Worm (Caenorhabditis elegans): Measurements from ENCODE around the gene K06H7.7.

The K06H7.7 gene

DNA sequence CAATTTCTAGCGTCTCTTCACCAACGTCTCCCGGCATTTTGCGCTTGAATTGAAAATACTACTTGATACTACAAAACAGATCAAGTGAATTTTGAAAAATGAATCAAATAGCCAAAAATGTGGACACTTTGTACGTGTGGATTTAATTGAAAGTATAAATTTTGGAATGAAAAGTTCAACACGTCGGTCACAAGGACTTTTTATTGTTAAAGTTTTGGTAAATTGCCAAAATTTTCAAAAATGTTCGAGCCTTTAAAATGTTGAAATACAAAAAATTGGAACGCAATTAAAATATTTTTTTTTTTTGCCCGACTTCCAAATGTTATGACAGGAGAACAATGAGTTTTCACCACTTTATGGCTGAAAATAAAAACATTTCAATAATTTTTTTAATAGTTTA, 12.8 kb upstream of the K06H7.7 start, which contains the start of gene K06H7.8:
Gene K06H7.8 (minus strand): TSS at position 101 of the 400 bp plus-strand sequence.
- TF ChIP-seq klf-2 (GFP tag; conservative IDR thresholded peaks at IDR 0.05), result no peak
- TF ChIP-seq cog-1 (tag; optimal IDR thresholded peaks at IDR 0.05), result no peak
- TF ChIP-seq tab-1 (GFP tag; IDR thresholded peaks at IDR 0.05), result no peak
- TF ChIP-seq ref-1 (GFP tag; conservative IDR thresholded peaks at IDR 0.05), result no peak
- TF ChIP-seq ztf-29 (GFP tag; IDR thresholded peaks at IDR 0.05), result no peak
- TF ChIP-seq med-1 (GFP tag; optimal IDR thresholded peaks at IDR 0.05; ENCODE audit: insufficient read depth), result no peak
- no peak for TF ChIP-seq flt-1 (GFP tag; IDR thresholded peaks at IDR 0.05)

- TF ChIP-seq cog-1 (tag; optimal IDR thresholded peaks at IDR 0.05) (peak; percentile 48), med-1 (GFP tag; optimal IDR thresholded peaks at IDR 0.05; ENCODE audit: insufficient read depth) (no peak), ztf-23 (GFP tag; IDR thresholded peaks at IDR 0.05) (no peak), ref-1 (GFP tag; conservative IDR thresholded peaks at IDR 0.05) (no peak), ztf-29 (GFP tag; IDR thresholded peaks at IDR 0.05) (no peak), flt-1 (GFP tag; IDR thresholded peaks at IDR 0.05) (0 out of 2 replicates have a peak, but pooled peaks have one; percentile 40), T22C8.4 (GFP tag; IDR thresholded peaks at IDR 0.05) (no peak), klf-2 (GFP tag; conservative IDR thresholded peaks at IDR 0.05) (no peak), tab-1 (GFP tag; IDR thresholded peaks at IDR 0.05) (no peak)
Measured at ce11 chrIII:8093079-8093623, 7.9 kb upstream of the K06H7.7 start, which contains the start of gene K06H7.2. Gene K06H7.2, plus strand, starts transcription at chrIII:8093573.

- TF ChIP-seq T22C8.4 (GFP tag; IDR thresholded peaks at IDR 0.05) (no peak), klf-2 (GFP tag; conservative IDR thresholded peaks at IDR 0.05) (no peak), ref-1 (GFP tag; conservative IDR thresholded peaks at IDR 0.05) (no peak), ztf-23 (GFP tag; IDR thresholded peaks at IDR 0.05) (no peak), ztf-29 (GFP tag; IDR thresholded peaks at IDR 0.05) (no peak), cog-1 (tag; optimal IDR thresholded peaks at IDR 0.05) (no peak), tab-1 (GFP tag; IDR thresholded peaks at IDR 0.05) (no peak)
Measured at ce11 chrIII:8091408-8091807, 6.1 kb upstream of the K06H7.7 start, which contains the start of gene idi-1. Gene idi-1, plus strand, starts transcription at chrIII:8091708.

- no peak for TF ChIP-seq klf-2 (GFP tag; conservative IDR thresholded peaks at IDR 0.05)
- TF ChIP-seq T22C8.4 (GFP tag; IDR thresholded peaks at IDR 0.05), result no peak
- TF ChIP-seq ref-1 (GFP tag; conservative IDR thresholded peaks at IDR 0.05), result no peak
- no peak for TF ChIP-seq ztf-29 (GFP tag; IDR thresholded peaks at IDR 0.05)
- no peak for TF ChIP-seq flt-1 (GFP tag; IDR thresholded peaks at IDR 0.05)
- TF ChIP-seq ztf-23 (GFP tag; IDR thresholded peaks at IDR 0.05), result no peak
- TF ChIP-seq tab-1 (GFP tag; IDR thresholded peaks at IDR 0.05), result no peak
- TF ChIP-seq cog-1 (tag; optimal IDR thresholded peaks at IDR 0.05), result no peak
- no peak for TF ChIP-seq med-1 (GFP tag; optimal IDR thresholded peaks at IDR 0.05; ENCODE audit: insufficient read depth)
Measured at ce11 chrIII:8088235-8088634, 3.0 kb upstream of the K06H7.7 start, which contains the start of gene vms-1. Gene vms-1, plus strand, starts transcription at chrIII:8088535.

DNA sequence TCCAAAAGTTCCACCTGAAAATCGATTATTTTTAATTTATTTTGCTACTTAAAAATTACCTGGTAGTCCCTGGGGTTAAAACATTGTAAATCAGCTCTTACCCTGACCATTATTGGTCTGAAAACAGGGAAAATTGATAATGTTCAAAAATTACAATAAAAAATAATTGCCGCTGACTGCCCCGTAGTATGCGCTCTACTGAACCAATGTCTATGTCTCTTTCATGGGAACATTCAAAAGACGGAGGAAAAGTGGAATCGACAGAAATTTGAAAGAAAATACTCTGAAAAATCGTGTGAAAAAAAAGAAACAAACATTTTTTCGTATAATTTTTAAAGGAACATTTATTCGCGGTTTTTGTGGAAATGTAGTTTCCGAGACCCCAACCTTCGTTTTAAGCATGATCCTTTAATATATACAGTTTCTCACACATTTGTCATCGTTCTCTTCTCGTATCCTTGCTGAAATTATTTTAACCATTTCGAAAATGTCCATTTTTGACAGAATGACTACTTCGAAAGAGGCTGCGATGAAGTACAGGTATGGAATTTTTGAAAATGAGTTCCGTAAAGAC, 5.0 kb downstream of the K06H7.7 start, which contains the start of the genes dcr-1 and apc-2:
Gene dcr-1 (minus strand): TSS at position 117 of the 574 bp plus-strand sequence.
Gene apc-2 (plus strand): TSS at position 465 of the 574 bp plus-strand sequence.
- TF ChIP-seq T22C8.4 (GFP tag; IDR thresholded peaks at IDR 0.05) (no peak), ztf-29 (GFP tag; IDR thresholded peaks at IDR 0.05) (no peak), klf-2 (GFP tag; conservative IDR thresholded peaks at IDR 0.05) (no peak), med-1 (GFP tag; optimal IDR thresholded peaks at IDR 0.05; ENCODE audit: insufficient read depth) (no peak), ref-1 (GFP tag; conservative IDR thresholded peaks at IDR 0.05) (no peak), flt-1 (GFP tag; IDR thresholded peaks at IDR 0.05) (no peak), ztf-23 (GFP tag; IDR thresholded peaks at IDR 0.05) (no peak), cog-1 (tag; optimal IDR thresholded peaks at IDR 0.05) (no peak), tab-1 (GFP tag; IDR thresholded peaks at IDR 0.05) (no peak)

DNA sequence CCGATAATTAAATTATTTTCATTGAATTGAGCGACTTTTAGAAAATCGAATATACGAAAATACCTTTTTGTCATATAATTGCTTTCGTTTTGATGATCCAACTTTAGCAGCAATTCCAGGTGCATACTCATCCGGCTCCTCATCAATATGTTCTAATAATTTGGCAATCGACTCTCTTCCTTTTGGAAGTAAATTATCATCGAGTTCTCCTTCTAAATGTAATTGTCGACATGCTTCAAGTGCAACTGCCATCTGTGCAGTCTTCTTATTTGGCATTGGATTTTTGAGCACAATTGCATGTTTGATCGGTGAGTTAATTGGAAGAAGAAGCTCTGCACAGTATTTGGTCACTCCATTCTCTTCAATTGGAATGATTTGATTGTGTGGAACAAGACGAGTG, 8.1 kb downstream of the K06H7.7 start:
- no peak for TF ChIP-seq med-1 (GFP tag; optimal IDR thresholded peaks at IDR 0.05; ENCODE audit: insufficient read depth)
- TF ChIP-seq ztf-29 (GFP tag; IDR thresholded peaks at IDR 0.05), result no peak
- TF ChIP-seq ztf-23 (GFP tag; IDR thresholded peaks at IDR 0.05), result no peak
- no peak for TF ChIP-seq T22C8.4 (GFP tag; IDR thresholded peaks at IDR 0.05)
- no peak for TF ChIP-seq cog-1 (tag; optimal IDR thresholded peaks at IDR 0.05)
- no peak for TF ChIP-seq klf-2 (GFP tag; conservative IDR thresholded peaks at IDR 0.05)
- TF ChIP-seq tab-1 (GFP tag; IDR thresholded peaks at IDR 0.05), result no peak
- no peak for TF ChIP-seq ref-1 (GFP tag; conservative IDR thresholded peaks at IDR 0.05)
- TF ChIP-seq flt-1 (GFP tag; IDR thresholded peaks at IDR 0.05), result no peak

DNA sequence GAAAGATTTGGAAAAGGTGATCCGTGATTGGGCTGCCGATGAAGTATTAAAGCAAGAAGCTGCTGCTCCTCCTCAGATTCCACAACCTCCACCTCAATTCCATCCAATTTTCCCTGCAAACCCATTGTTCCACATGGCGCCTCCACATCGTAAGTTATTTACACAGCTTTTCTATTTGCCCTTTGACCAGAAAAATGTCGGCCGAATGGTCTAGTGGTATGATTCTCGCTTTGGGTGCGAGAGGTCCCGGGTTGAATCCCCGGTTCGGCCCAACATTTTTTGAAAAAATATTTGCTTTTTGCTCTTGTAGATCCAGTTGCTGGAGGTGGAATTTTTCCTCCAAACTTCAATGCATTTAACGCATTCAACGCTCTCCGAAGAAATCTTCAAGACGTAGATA, 16.1 kb downstream of the K06H7.7 start:
- TF ChIP-seq cog-1 (tag; optimal IDR thresholded peaks at IDR 0.05), result no peak
- TF ChIP-seq flt-1 (GFP tag; IDR thresholded peaks at IDR 0.05), result peak; percentile 80

DNA sequence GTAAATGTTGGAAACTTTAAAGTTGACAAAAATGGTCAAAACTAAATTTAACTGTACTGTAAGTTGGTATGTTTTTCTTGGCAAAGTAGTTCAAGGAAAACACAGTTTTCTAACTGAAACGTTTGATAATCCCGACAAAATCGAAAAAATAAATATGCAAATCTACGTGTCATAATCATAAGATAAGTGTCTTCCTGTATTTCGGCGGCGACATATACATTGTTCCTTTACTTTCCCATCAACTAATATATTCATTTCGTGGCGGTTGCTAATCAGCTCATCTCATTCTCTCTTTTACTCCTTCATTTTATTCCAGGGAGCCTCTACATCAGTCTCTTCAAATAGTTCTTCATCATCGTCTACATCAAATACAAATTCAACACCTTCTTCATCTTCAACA, 17.5 kb downstream of the K06H7.7 start:
- TF ChIP-seq flt-1 (GFP tag; IDR thresholded peaks at IDR 0.05) (no peak), cog-1 (tag; optimal IDR thresholded peaks at IDR 0.05) (no peak), ztf-29 (GFP tag; IDR thresholded peaks at IDR 0.05) (no peak)

ce11 chrIII:8066989-8067388, 18.3 kb downstream of the K06H7.7 start, which contains the start of gene pros-1:
Gene pros-1, plus strand, starts transcription at chrIII:8067289.
- TF ChIP-seq ref-1 (GFP tag; conservative IDR thresholded peaks at IDR 0.05) (no peak), tab-1 (GFP tag; IDR thresholded peaks at IDR 0.05) (no peak), med-1 (GFP tag; optimal IDR thresholded peaks at IDR 0.05; ENCODE audit: insufficient read depth) (no peak), flt-1 (GFP tag; IDR thresholded peaks at IDR 0.05) (no peak), ztf-29 (GFP tag; IDR thresholded peaks at IDR 0.05) (no peak), ztf-23 (GFP tag; IDR thresholded peaks at IDR 0.05) (no peak), klf-2 (GFP tag; conservative IDR thresholded peaks at IDR 0.05) (no peak), T22C8.4 (GFP tag; IDR thresholded peaks at IDR 0.05) (no peak), cog-1 (tag; optimal IDR thresholded peaks at IDR 0.05) (no peak)

ce11 chrIII:8065101-8065500, 20.2 kb downstream of the K06H7.7 start:
- TF ChIP-seq med-1 (GFP tag; optimal IDR thresholded peaks at IDR 0.05; ENCODE audit: insufficient read depth) (no peak), flt-1 (GFP tag; IDR thresholded peaks at IDR 0.05) (no peak), ref-1 (GFP tag; conservative IDR thresholded peaks at IDR 0.05) (no peak), ztf-23 (GFP tag; IDR thresholded peaks at IDR 0.05) (no peak), tab-1 (GFP tag; IDR thresholded peaks at IDR 0.05) (no peak), klf-2 (GFP tag; conservative IDR thresholded peaks at IDR 0.05) (no peak), cog-1 (tag; optimal IDR thresholded peaks at IDR 0.05) (no peak)

Data from whole organism, midembryonic.